Worm (Caenorhabditis elegans) whole organism, young adult: ENCODE results near the gene M04B2.7.

ENCODE experiments used
- B0336.3 ChIP-seq: fragments of 200-800 bp; sonication (Bioruptor generic); IDR thresholded peaks from 2 replicates; pipeline ENCODE4 v1.3.6; 2022; ENCODE audit warnings: missing genetic modification characterization, missing compliant biosample characterization
- C17E4.6 ChIP-seq: fragments of 200-800 bp; sonication (Bioruptor generic); IDR thresholded peaks from 2 replicates; pipeline ENCODE4 v1.3.6; 2022; ENCODE audit warnings: missing genetic modification reagents, missing genetic modification characterization, missing compliant biosample characterization
- D2030.7 ChIP-seq: fragments of 200-800 bp; sonication (Bioruptor generic); IDR thresholded peaks from 2 replicates; pipeline ENCODE4 v1.3.6; 2022; ENCODE audit warnings: missing genetic modification reagents, missing genetic modification characterization, missing compliant biosample characterization
- F23B12.7 ChIP-seq: sonication (generic microtip); optimal IDR thresholded peaks from 2 replicates; lab custom pipeline; 2017; ENCODE audit warnings: missing genetic modification characterization, mild to moderate bottlenecking, missing compliant biosample characterization, antibody characterized with exemption, moderate library complexity; ENCODE audit not compliant: insufficient read depth
- F33H1.4 ChIP-seq: fragments of 200-800 bp; sonication (Bioruptor generic); IDR thresholded peaks from 2 replicates; pipeline ENCODE4 v1.3.6; 2022; ENCODE audit warnings: missing genetic modification reagents, missing genetic modification characterization, missing compliant biosample characterization
- F55B11.4 ChIP-seq: sonication (generic microtip); optimal IDR thresholded peaks from 2 replicates; lab custom pipeline; 2016; ENCODE audit warnings: missing compliant biosample characterization, missing genetic modification characterization, borderline replicate concordance; ENCODE audit not compliant: insufficient read depth
- F57C9.4 ChIP-seq: sonication (generic microtip); optimal IDR thresholded peaks from 2 replicates; lab custom pipeline; 2017; ENCODE audit warnings: mild to moderate bottlenecking, missing genetic modification characterization, missing compliant biosample characterization
- Y56A3A.18 ChIP-seq: fragments of 200-800 bp; sonication (Bioruptor generic); IDR thresholded peaks from 2 replicates; pipeline ENCODE4 v1.3.6; 2022; ENCODE audit warnings: missing genetic modification reagents, missing genetic modification characterization, missing compliant biosample characterization
- aptf-3 ChIP-seq: fragments of 200-800 bp; sonication (Bioruptor generic); IDR thresholded peaks from 2 replicates; pipeline ENCODE4 v1.3.6; 2022; ENCODE audit warnings: missing genetic modification characterization, missing compliant biosample characterization
- atf-7 ChIP-seq: sonication (generic microtip); optimal IDR thresholded peaks from 2 replicates; lab custom pipeline; 2017; ENCODE audit warnings: mild to moderate bottlenecking, missing genetic modification characterization, missing compliant biosample characterization
- athp-1 ChIP-seq: sonication (generic microtip); optimal IDR thresholded peaks from 2 replicates; lab custom pipeline; 2017; ENCODE audit warnings: mild to moderate bottlenecking, missing genetic modification characterization, missing compliant biosample characterization
- attf-6 ChIP-seq: fragments of 200-800 bp; sonication (Bioruptor generic); IDR thresholded peaks from 2 replicates; pipeline ENCODE4 v1.3.6; 2022; ENCODE audit warnings: missing genetic modification reagents, missing genetic modification characterization, missing compliant biosample characterization
- bed-2 ChIP-seq: fragments of 200-800 bp; sonication (Bioruptor generic); IDR thresholded peaks from 2 replicates; pipeline ENCODE4 v1.3.6; 2022; ENCODE audit warnings: missing genetic modification reagents, missing genetic modification characterization, missing compliant biosample characterization
- cebp-1 ChIP-seq, 2 experiments: fragments of 200-800 bp in 1 of 2; sonication (Bioruptor generic) in 1 of 2; sonication (generic microtip) in 1 of 2; IDR thresholded peaks in 1 of 2; optimal IDR thresholded peaks in 1 of 2; 2 replicates each; pipeline versions ENCODE4 v1.3.6 to Lab custom; 2017 to 2022; ENCODE audit warnings: missing compliant biosample characterization in 2 of 2, missing genetic modification characterization in 2 of 2, mild to moderate bottlenecking in 1 of 2, missing genetic modification reagents in 1 of 2, moderate library complexity in 1 of 2
- ceh-27 ChIP-seq: fragments of 200-800 bp; sonication (Bioruptor generic); optimal IDR thresholded peaks from 2 replicates; lab custom pipeline; 2018; ENCODE audit warnings: mild to moderate bottlenecking, missing genetic modification characterization, moderate library complexity, missing compliant biosample characterization
- ceh-40 ChIP-seq: fragments of 200-800 bp; sonication (Bioruptor generic); IDR thresholded peaks from 2 replicates; pipeline ENCODE4 v1.3.6; 2022; ENCODE audit warnings: missing genetic modification characterization, missing compliant biosample characterization
- ceh-58 ChIP-seq: fragments of 200-800 bp; sonication (Bioruptor generic); IDR thresholded peaks from 2 replicates; pipeline ENCODE4 v1.3.6; 2022; ENCODE audit warnings: missing genetic modification characterization, missing compliant biosample characterization
- ceh-79 ChIP-seq: sonication (generic microtip); optimal IDR thresholded peaks from 2 replicates; lab custom pipeline; 2017; ENCODE audit warnings: mild to moderate bottlenecking, missing genetic modification characterization, missing compliant biosample characterization
- chd-7 ChIP-seq: sonication (generic microtip); optimal IDR thresholded peaks from 2 replicates; lab custom pipeline; 2016; ENCODE audit warnings: mild to moderate bottlenecking, missing genetic modification characterization, moderate library complexity, missing compliant biosample characterization
- dox-1 ChIP-seq: fragments of 200-800 bp; sonication (Bioruptor generic); IDR thresholded peaks from 2 replicates; pipeline ENCODE4 v1.3.6; 2022; ENCODE audit warnings: missing genetic modification reagents, missing genetic modification characterization, missing compliant biosample characterization
- dpff-1 ChIP-seq: sonication (generic microtip); optimal IDR thresholded peaks from 2 replicates; lab custom pipeline; 2017; ENCODE audit warnings: mild to moderate bottlenecking, missing genetic modification characterization, missing compliant biosample characterization
- egl-44 ChIP-seq: fragments of 200-800 bp; sonication (Bioruptor generic); IDR thresholded peaks from 2 replicates; pipeline ENCODE4 v1.3.6; 2022; ENCODE audit warnings: missing genetic modification reagents, missing genetic modification characterization, missing compliant biosample characterization
- egrh-3 ChIP-seq: fragments of 200-800 bp; sonication (Bioruptor generic); IDR thresholded peaks from 2 replicates; pipeline ENCODE4 v1.3.6; 2022; ENCODE audit warnings: missing genetic modification reagents, missing genetic modification characterization, missing compliant biosample characterization
- ets-4 ChIP-seq: fragments of 200-800 bp; sonication (Bioruptor generic); optimal IDR thresholded peaks from 2 replicates; lab custom pipeline; 2018; ENCODE audit warnings: mild to moderate bottlenecking, missing genetic modification characterization, missing compliant biosample characterization
- lag-1 ChIP-seq: fragments of 200-800 bp; sonication (Bioruptor generic); IDR thresholded peaks from 2 replicates; pipeline ENCODE4 v1.3.6; 2022; ENCODE audit warnings: missing genetic modification reagents, missing genetic modification characterization, missing compliant biosample characterization
- lin-26 ChIP-seq: fragments of 200-800 bp; sonication (Bioruptor generic); IDR thresholded peaks from 2 replicates; pipeline ENCODE4 v1.3.6; 2022; ENCODE audit warnings: missing genetic modification reagents, missing genetic modification characterization, missing compliant biosample characterization
- lin-35 ChIP-seq, 3 experiments: fragments of 150-350 bp in 2 of 3; sonication (generic microtip) in 1 of 3; optimal IDR thresholded peaks; 2 replicates each; lab custom pipeline; 2014 to 2018; ENCODE audit warnings: missing biosample characterization in 3 of 3, missing genetic modification characterization in 3 of 3, missing genetic modification reagents in 3 of 3
- madf-10 ChIP-seq: sonication (generic microtip); optimal IDR thresholded peaks from 2 replicates; lab custom pipeline; 2016; ENCODE audit warnings: mild to moderate bottlenecking, missing genetic modification characterization, missing compliant biosample characterization
- madf-3 ChIP-seq: fragments of 200-800 bp; sonication (Bioruptor generic); IDR thresholded peaks from 2 replicates; pipeline ENCODE4 v1.3.6; 2022; ENCODE audit warnings: missing genetic modification reagents, missing genetic modification characterization, missing compliant biosample characterization
- madf-6 ChIP-seq: fragments of 200-800 bp; sonication (Bioruptor generic); IDR thresholded peaks from 2 replicates; pipeline ENCODE4 v1.3.6; 2022; ENCODE audit warnings: missing genetic modification reagents, missing genetic modification characterization, missing compliant biosample characterization
- madf-8 ChIP-seq: fragments of 200-800 bp; sonication (Bioruptor generic); conservative IDR thresholded peaks from 2 replicates; pipeline ENCODE4 v1.3.6; 2022; ENCODE audit warnings: missing genetic modification reagents, missing genetic modification characterization, missing compliant biosample characterization
- nfyb-1 ChIP-seq: fragments of 200-800 bp; sonication (Bioruptor generic); IDR thresholded peaks from 2 replicates; pipeline ENCODE4 v1.3.6; 2022; ENCODE audit warnings: missing genetic modification reagents, missing genetic modification characterization, missing compliant biosample characterization
- nhr-27 ChIP-seq: fragments of 200-800 bp; sonication (Bioruptor generic); optimal IDR thresholded peaks from 2 replicates; lab custom pipeline; 2018; ENCODE audit warnings: mild to moderate bottlenecking, missing genetic modification characterization, moderate library complexity, missing compliant biosample characterization
- pha-4 ChIP-seq: fragments of 150-350 bp; sonication (generic microtip); optimal IDR thresholded peaks from 2 replicates; lab custom pipeline; 2014; ENCODE audit warnings: missing biosample characterization, missing genetic modification reagents, missing genetic modification characterization
- sea-2 ChIP-seq: fragments of 200-800 bp; sonication (Bioruptor generic); IDR thresholded peaks from 2 replicates; pipeline ENCODE4 v1.3.6; 2022; ENCODE audit warnings: missing genetic modification characterization, missing compliant biosample characterization
- snpc-1.3 ChIP-seq: sonication (generic microtip); optimal IDR thresholded peaks from 2 replicates; lab custom pipeline; 2017; ENCODE audit warnings: missing genetic modification characterization, mild to moderate bottlenecking, missing compliant biosample characterization, antibody characterized with exemption, moderate library complexity, missing genotype, missing genetic modification reagents; ENCODE audit not compliant: insufficient read depth
- snpc-4 ChIP-seq, 5 experiments: fragments of 150-350 bp in 1 of 5; sonication (generic microtip) in 4 of 5; optimal IDR thresholded peaks; 2 replicates each; lab custom pipeline; 2014 to 2018; ENCODE audit warnings: missing genetic modification characterization in 5 of 5, missing biosample characterization in 3 of 5, antibody characterized with exemption in 2 of 5, mild to moderate bottlenecking in 2 of 5, missing compliant biosample characterization in 2 of 5, missing genotype in 2 of 5, moderate library complexity in 2 of 5, missing genetic modification reagents in 1 of 5
- tbp1 ChIP-seq: fragments of 200-800 bp; sonication (Bioruptor generic); optimal IDR thresholded peaks from 2 replicates; lab custom pipeline; 2018; ENCODE audit warnings: mild to moderate bottlenecking, missing genetic modification characterization, missing compliant biosample characterization
- unc-62 ChIP-seq: fragments of 150-350 bp; optimal IDR thresholded peaks from 2 replicates; lab custom pipeline; 2014; ENCODE audit warnings: missing biosample characterization, missing genetic modification reagents, missing genetic modification characterization
- xnd-1 ChIP-seq: sonication (generic microtip); optimal IDR thresholded peaks from 2 replicates; lab custom pipeline; 2016; ENCODE audit warnings: missing genotype, missing genetic modification reagents, missing genetic modification characterization, missing compliant biosample characterization
- ztf-28 ChIP-seq: fragments of 200-800 bp; sonication (Bioruptor generic); IDR thresholded peaks from 2 replicates; pipeline ENCODE4 v1.3.6; 2022; ENCODE audit warnings: missing genetic modification reagents, missing genetic modification characterization, missing compliant biosample characterization
- ztf-6 ChIP-seq: fragments of 200-800 bp; sonication (Bioruptor generic); IDR thresholded peaks from 2 replicates; pipeline ENCODE4 v1.3.6; 2022; ENCODE audit warnings: missing genetic modification reagents, missing genetic modification characterization, missing compliant biosample characterization

Gene M04B2.7

ce11 chrIV:11569795-11570194 is 21.2 kb upstream of the M04B2.7 start:
- TF ChIP-seq C17E4.6 (GFP tag; lab: Robert Waterston, UW) (no peak), lin-26 (no peak), xnd-1 (tag; lab: Kevin White, UChicago) (no peak), nhr-27 (no peak), egl-44 (no peak), F33H1.4 (GFP tag; lab: Robert Waterston, UW) (no peak), egrh-3 (GFP tag; lab: Robert Waterston, UW) (no peak), attf-6 (GFP tag; lab: Robert Waterston, UW) (no peak), dpff-1 (tag; lab: Kevin White, UChicago) (no peak)

DNA sequence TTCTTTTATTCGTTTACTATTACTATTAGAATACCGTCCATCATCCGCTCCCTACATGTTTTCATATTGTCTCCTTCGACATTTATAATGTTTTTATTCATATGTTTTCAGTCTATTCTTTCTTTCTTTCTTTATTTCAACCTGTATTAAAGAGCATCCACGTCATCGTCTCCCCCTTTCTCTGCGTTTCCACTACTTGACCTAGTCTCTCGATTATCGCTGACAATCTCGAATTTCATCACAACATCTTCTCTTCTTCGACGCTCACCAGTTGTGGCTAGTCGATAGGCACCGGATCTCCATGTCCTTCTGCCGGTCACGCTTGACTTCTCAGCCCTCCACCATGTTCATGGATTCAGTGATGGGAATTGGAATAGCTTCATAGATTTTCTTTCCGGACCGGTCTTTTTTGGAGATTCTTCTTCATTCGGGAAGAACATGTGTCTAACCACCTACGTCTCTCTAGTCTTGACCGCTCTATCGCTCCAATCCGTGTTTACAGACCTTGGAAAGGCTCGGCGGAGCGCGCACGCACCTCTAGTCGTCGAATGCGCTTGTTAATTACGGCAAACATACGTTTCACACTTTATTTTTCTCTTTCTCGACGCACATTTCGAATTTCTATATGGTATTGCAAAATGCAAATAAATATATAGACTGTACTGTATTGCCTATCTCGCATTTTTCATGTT is 19.8 kb upstream of the M04B2.7 start:
- TF ChIP-seq C17E4.6 (GFP tag; lab: Robert Waterston, UW): no peak
- no peak for TF ChIP-seq pha-4 (tag; lab: Kevin White, UChicago)
- no peak for TF ChIP-seq ztf-28 (GFP tag; lab: Robert Waterston, UW)
- TF ChIP-seq cebp-1 (GFP tag; IDR thresholded peaks at IDR 0.05; lab: Robert Waterston, UW): no peak
- TF ChIP-seq cebp-1 (tag; optimal IDR thresholded peaks at IDR 0.05; lab: Kevin White, UChicago): peak; percentile 4
- TF ChIP-seq snpc-1.3 (tag; lab: Kevin White, UChicago): no peak
- peak; percentile 52; the same call in 1 of the 2 replicates for TF ChIP-seq madf-3
- TF ChIP-seq F57C9.4 (tag; lab: Kevin White, UChicago): no peak

DNA sequence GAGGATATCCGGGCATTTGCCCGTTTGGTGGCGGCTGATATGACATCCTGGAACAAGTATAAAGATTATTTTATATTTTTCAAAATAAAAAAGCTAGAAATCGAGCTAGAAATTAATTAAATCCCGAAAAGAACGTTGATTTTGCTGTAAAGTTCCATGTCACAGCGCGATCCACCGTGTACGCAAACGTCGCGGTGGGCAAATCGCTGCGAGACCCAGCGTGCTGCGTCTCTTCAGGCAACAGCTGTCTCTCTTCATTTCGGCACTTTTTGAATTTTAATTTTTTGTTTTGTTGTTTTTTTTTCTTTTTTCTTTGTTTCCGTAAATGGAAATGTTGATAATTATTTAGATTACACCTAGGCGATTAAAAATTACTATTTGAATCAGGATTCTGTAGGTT is 17.6 kb upstream of the M04B2.7 start, which contains the start of gene sec-24.1:
TSS of gene sec-24.1 (minus strand) at position 49 of the 400 bp plus-strand sequence.
- no peak for TF ChIP-seq atf-7 (tag; lab: Kevin White, UChicago)
- no peak for TF ChIP-seq unc-62 (GFP tag; lab: Kevin White, UChicago)
- no peak for TF ChIP-seq F57C9.4 (tag; lab: Kevin White, UChicago)
- TF ChIP-seq B0336.3 (GFP tag; lab: Robert Waterston, UW): peak; percentile 74
- peak; percentile 79 for TF ChIP-seq F23B12.7 (tag; lab: Kevin White, UChicago)
- peak; percentile 26 for TF ChIP-seq madf-10 (tag; lab: Kevin White, UChicago)
- no peak for TF ChIP-seq F55B11.4 (tag; lab: Kevin White, UChicago)
- TF ChIP-seq lag-1: no peak
- TF ChIP-seq aptf-3: no peak
- no peak for TF ChIP-seq chd-7 (tag; lab: Kevin White, UChicago)
- TF ChIP-seq nfyb-1: peak; percentile 59; the same call in 1 of the 2 replicates
- peak; percentile 63 for TF ChIP-seq D2030.7
- no peak for TF ChIP-seq ceh-40 (GFP tag; lab: Robert Waterston, UW)
- TF ChIP-seq dox-1 (GFP tag; lab: Robert Waterston, UW): peak; percentile 75
- no peak for TF ChIP-seq sea-2 (GFP tag; lab: Robert Waterston, UW)
- TF ChIP-seq pha-4 (tag; lab: Kevin White, UChicago): no peak
- TF ChIP-seq ceh-58 (GFP tag; lab: Robert Waterston, UW): no peak
- TF ChIP-seq ets-4 (GFP tag; lab: Kevin White, UChicago): no peak
- no peak for TF ChIP-seq Y56A3A.18 (GFP tag; lab: Robert Waterston, UW)
- TF ChIP-seq egrh-3 (GFP tag; lab: Robert Waterston, UW): 0 out of 2 replicates have a peak, but pooled peaks have one; percentile 32
- TF ChIP-seq snpc-4 (GFP tag; optimal IDR thresholded peaks at IDR 0.05; lab: Kevin White, UChicago): no peak
- TF ChIP-seq snpc-4 (tag; optimal IDR thresholded peaks at IDR 0.05; lab: Kevin White, UChicago): peak; percentile 41 to 55 (median 46)
- TF ChIP-seq tbp1 (GFP tag; lab: Kevin White, UChicago): peak; percentile 58
- TF ChIP-seq bed-2: no peak
- no peak for TF ChIP-seq madf-8 (GFP tag; lab: Robert Waterston, UW)
- TF ChIP-seq cebp-1 (GFP tag; IDR thresholded peaks at IDR 0.05; lab: Robert Waterston, UW): no peak
- peak; percentile 71 for TF ChIP-seq cebp-1 (tag; optimal IDR thresholded peaks at IDR 0.05; lab: Kevin White, UChicago)
- TF ChIP-seq xnd-1 (tag; lab: Kevin White, UChicago): no peak
- peak; percentile 49 for TF ChIP-seq ceh-27 (GFP tag; lab: Kevin White, UChicago)
- no peak for TF ChIP-seq ceh-79
- peak in 1 of 3 experiments; percentile 94 for TF ChIP-seq lin-35 (GFP tag; optimal IDR thresholded peaks at IDR 0.05; lab: Kevin White, UChicago)
- peak; percentile 32 for TF ChIP-seq athp-1 (tag; lab: Kevin White, UChicago)
- peak; percentile 60; the same call in 1 of the 2 replicates for TF ChIP-seq madf-6 (GFP tag; lab: Robert Waterston, UW)
- peak; percentile 68 for TF ChIP-seq snpc-1.3 (tag; lab: Kevin White, UChicago)
- no peak for TF ChIP-seq ztf-6 (GFP tag; lab: Robert Waterston, UW)
